Fruit fly (Drosophila melanogaster) whole organism, pupa: ENCODE data around the gene REG.

Experiments used
- CG12605 ChIP-seq: fragments of 200-800 bp; sonication (Bioruptor generic); IDR thresholded peaks from 2 replicates; pipeline ENCODE4 v1.3.6; 2022; ENCODE audit warnings: missing biosample characterization, missing genetic modification characterization
- CG13204 ChIP-seq: fragments of 200-800 bp; sonication (Bioruptor generic); optimal IDR thresholded peaks from 2 replicates; lab custom pipeline; 2018; ENCODE audit warnings: missing biosample characterization, mild to moderate bottlenecking, missing genetic modification characterization, moderate library complexity
- CG15710 ChIP-seq: fragments of 200-800 bp; sonication (Bioruptor generic); optimal IDR thresholded peaks from 2 replicates; lab custom pipeline; 2018; ENCODE audit warnings: missing biosample characterization, mild to moderate bottlenecking, missing genetic modification characterization, moderate library complexity
- CG8159 ChIP-seq: fragments of 200-800 bp; sonication (Bioruptor generic); optimal IDR thresholded peaks from 3 replicates; lab custom pipeline; 2018; ENCODE audit warnings: missing biosample characterization, mild to moderate bottlenecking, missing genetic modification characterization, moderate library complexity
- EcR ChIP-seq: fragments of 200-800 bp; sonication (Bioruptor generic); optimal IDR thresholded peaks from 3 replicates; lab custom pipeline; 2019; ENCODE audit warnings: missing biosample characterization, missing genetic modification characterization, mild to moderate bottlenecking, moderate library complexity, missing genetic modification reagents
- Pif1A ChIP-seq: fragments of 200-800 bp; sonication (Bioruptor generic); optimal IDR thresholded peaks from 3 replicates; lab custom pipeline; 2016; ENCODE audit warnings: missing biosample characterization, missing genetic modification characterization
- Pif1B ChIP-seq: fragments of 200-800 bp; sonication (Bioruptor generic); optimal IDR thresholded peaks from 3 replicates; lab custom pipeline; 2016; ENCODE audit warnings: missing biosample characterization, missing genetic modification characterization
- fd96Ca ChIP-seq: fragments of 200-800 bp; sonication (Bioruptor generic); IDR thresholded peaks from 3 replicates; pipeline ENCODE4 v1.3.6; 2022; ENCODE audit warnings: missing biosample characterization, missing genetic modification characterization

dm6 chrX:13234738-13235470, 22.8 kb downstream of the REG start:
- TF ChIP-seq CG13204 (GFP tag; lab: Kevin White, UChicago) (no peak), Pif1B (no peak), Pif1A (GFP tag; lab: Kevin White, UChicago) (no peak), CG8159 (tag; lab: Kevin White, UChicago) (no peak), CG15710 (tag; lab: Kevin White, UChicago) (no peak), EcR (GFP tag; lab: Kevin White, UChicago) (no peak), CG12605 (GFP tag; lab: Robert Waterston, UW) (peak; percentile 56; the same call in 1 of the 2 replicates), fd96Ca (0 out of 3 replicates have a peak, but pooled peaks have one; percentile 40)
